Fruit fly (Drosophila melanogaster) whole organism, embryonic: Measurements from ENCODE around the gene Pde11.

ENCODE experiments used
- Atf3 ChIP-seq: fragments of 200-800 bp; sonication (Bioruptor generic); optimal IDR thresholded peaks from 3 replicates; lab custom pipeline; 2016; ENCODE audit warnings: missing biosample characterization, missing genetic modification characterization
- Atf6 ChIP-seq: fragments of 200-800 bp; sonication (Bioruptor generic); IDR thresholded peaks from 2 replicates; pipeline ENCODE4 v1.3.6; 2022; ENCODE audit warnings: missing biosample characterization, missing genetic modification characterization
- Blimp-1 ChIP-seq: fragments of 200-800 bp; sonication (Bioruptor generic); optimal IDR thresholded peaks from 3 replicates; lab custom pipeline; 2018; ENCODE audit warnings: missing biosample characterization, missing genetic modification characterization, mild to moderate bottlenecking, moderate library complexity, missing genetic modification reagents
- CG11247 ChIP-seq: fragments of 200-800 bp; sonication (Bioruptor generic); IDR thresholded peaks from 2 replicates; pipeline ENCODE4 v1.3.6; 2022; ENCODE audit warnings: missing biosample characterization, missing genetic modification characterization
- CG13775 ChIP-seq: fragments of 200-800 bp; sonication (Bioruptor generic); optimal IDR thresholded peaks from 3 replicates; lab custom pipeline; 2017; ENCODE audit warnings: missing biosample characterization, mild to moderate bottlenecking, missing genetic modification characterization
- CG14965 ChIP-seq: fragments of 200-800 bp; sonication (Bioruptor generic); optimal IDR thresholded peaks from 2 replicates; lab custom pipeline; 2016; ENCODE audit warnings: missing biosample characterization, missing genetic modification characterization, borderline replicate concordance
- CG17912 ChIP-seq: fragments of 200-800 bp; sonication (Bioruptor generic); optimal IDR thresholded peaks from 2 replicates; lab custom pipeline; 2018; ENCODE audit warnings: missing biosample characterization, mild to moderate bottlenecking, missing genetic modification characterization
- CG18476 ChIP-seq: fragments of 200-800 bp; sonication (Bioruptor generic); optimal IDR thresholded peaks from 2 replicates; lab custom pipeline; 2016; ENCODE audit warnings: missing biosample characterization, mild to moderate bottlenecking, missing genetic modification characterization
- CG2678 ChIP-seq: fragments of 200-800 bp; sonication (Bioruptor generic); optimal IDR thresholded peaks from 3 replicates; lab custom pipeline; 2019; ENCODE audit warnings: missing biosample characterization, mild to moderate bottlenecking, missing genetic modification characterization, moderate library complexity
- CG32772 ChIP-seq: fragments of 200-800 bp; sonication (Bioruptor generic); IDR thresholded peaks from 2 replicates; pipeline ENCODE4 v1.3.6; 2022; ENCODE audit warnings: missing biosample characterization, missing genetic modification characterization
- CG3838 ChIP-seq: fragments of 200-800 bp; sonication (Bioruptor generic); optimal IDR thresholded peaks from 3 replicates; lab custom pipeline; 2016; ENCODE audit warnings: missing biosample characterization, missing genetic modification characterization
- CG42726 ChIP-seq: fragments of 200-800 bp; sonication (Bioruptor generic); IDR thresholded peaks from 2 replicates; pipeline ENCODE4 v1.3.6; 2022; ENCODE audit warnings: missing biosample characterization, missing genetic modification characterization; ENCODE audit not compliant: partially characterized antibody
- CG4617 ChIP-seq: fragments of 200-800 bp; sonication (Bioruptor generic); optimal IDR thresholded peaks from 3 replicates; lab custom pipeline; 2016; ENCODE audit warnings: missing biosample characterization, missing genetic modification characterization, borderline replicate concordance
- CG6813 ChIP-seq: fragments of 200-800 bp; sonication (Bioruptor generic); optimal IDR thresholded peaks from 2 replicates; lab custom pipeline; 2017; ENCODE audit warnings: missing biosample characterization, missing genetic modification characterization, mild to moderate bottlenecking, moderate library complexity, missing genetic modification reagents
- CG7928 ChIP-seq: fragments of 200-800 bp; sonication (Bioruptor generic); optimal IDR thresholded peaks from 2 replicates; lab custom pipeline; 2017; ENCODE audit warnings: missing biosample characterization, mild to moderate bottlenecking, missing genetic modification characterization
- CTCF ChIP-seq: fragments of 200-800 bp; sonication (Bioruptor generic); optimal IDR thresholded peaks from 2 replicates; lab custom pipeline; 2017; ENCODE audit warnings: missing biosample characterization, mild to moderate bottlenecking, missing genetic modification characterization, moderate library complexity
- Dll ChIP-seq: fragments of 200-800 bp; sonication (Bioruptor generic); IDR thresholded peaks from 4 replicates; pipeline ENCODE4 v1.3.6; 2022; ENCODE audit warnings: missing biosample characterization, missing genetic modification characterization; ENCODE audit not compliant: partially characterized antibody
- Doc2 ChIP-seq: fragments of 200-800 bp; sonication (Bioruptor generic); IDR thresholded peaks from 2 replicates; pipeline ENCODE4 v1.3.6; 2022; ENCODE audit warnings: missing biosample characterization, missing genetic modification characterization
- GATAe ChIP-seq: fragments of 200-800 bp; sonication (Bioruptor generic); conservative IDR thresholded peaks from 2 replicates; pipeline ENCODE4 v1.3.6; 2022; ENCODE audit warnings: missing biosample characterization, missing genetic modification characterization
- HLH54F ChIP-seq: fragments of 200-800 bp; sonication (Bioruptor generic); optimal IDR thresholded peaks from 3 replicates; lab custom pipeline; 2016; ENCODE audit warnings: missing biosample characterization, missing genetic modification characterization
- MTF-1 ChIP-seq: fragments of 200-800 bp; sonication (Bioruptor generic); optimal IDR thresholded peaks from 2 replicates; lab custom pipeline; 2018; ENCODE audit warnings: missing biosample characterization, mild to moderate bottlenecking, missing genetic modification characterization, borderline replicate concordance
- Med ChIP-seq: fragments of 200-800 bp; sonication (Bioruptor generic); peaks from one replicate; lab custom pipeline; 2016; ENCODE audit warnings: missing biosample characterization, missing genetic modification characterization, mild to moderate bottlenecking, inconsistent platforms, moderate library complexity
- Neu2 ChIP-seq: fragments of 200-800 bp; sonication (Bioruptor generic); optimal IDR thresholded peaks from 3 replicates; lab custom pipeline; 2016; ENCODE audit warnings: missing biosample characterization, missing genetic modification characterization, borderline replicate concordance
- Opbp ChIP-seq: fragments of 200-800 bp; sonication (Bioruptor generic); IDR thresholded peaks from 3 replicates; pipeline ENCODE4 v1.3.6; 2022; ENCODE audit warnings: missing biosample characterization, missing genetic modification characterization; ENCODE audit not compliant: partially characterized antibody
- Rx ChIP-seq: fragments of 200-800 bp; sonication (Bioruptor generic); IDR thresholded peaks from 2 replicates; pipeline ENCODE4 v1.3.6; 2022; ENCODE audit warnings: missing biosample characterization, missing genetic modification characterization
- TFAM ChIP-seq: fragments of 200-800 bp; sonication (Bioruptor generic); optimal IDR thresholded peaks from 2 replicates; lab custom pipeline; 2017; ENCODE audit warnings: missing biosample characterization, missing genetic modification characterization, inconsistent platforms
- Vsx1 ChIP-seq: fragments of 200-800 bp; sonication (Bioruptor generic); optimal IDR thresholded peaks from 2 replicates; lab custom pipeline; 2017; ENCODE audit warnings: missing biosample characterization, mild to moderate bottlenecking, missing genetic modification characterization, missing genetic modification reagents
- Xrp1 ChIP-seq: fragments of 200-800 bp; sonication (Bioruptor generic); IDR thresholded peaks from 2 replicates; pipeline ENCODE4 v1.3.6; 2022; ENCODE audit warnings: missing biosample characterization, missing genetic modification characterization
- YL-1 ChIP-seq: fragments of 200-800 bp; sonication (Bioruptor generic); optimal IDR thresholded peaks from 3 replicates; lab custom pipeline; 2017; ENCODE audit warnings: missing biosample characterization, mild to moderate bottlenecking, missing genetic modification characterization
- bcd ChIP-seq: fragments of 200-800 bp; sonication (Bioruptor generic); optimal IDR thresholded peaks from 2 replicates; lab custom pipeline; 2017; ENCODE audit warnings: missing biosample characterization, mild to moderate bottlenecking, missing genetic modification characterization
- cas ChIP-seq: fragments of 200-800 bp; sonication (Bioruptor generic); IDR thresholded peaks from 2 replicates; pipeline ENCODE4 v1.3.6; 2022; ENCODE audit warnings: missing biosample characterization, missing genetic modification characterization
- dmrt99B ChIP-seq: fragments of 200-800 bp; sonication (Bioruptor generic); optimal IDR thresholded peaks from 2 replicates; lab custom pipeline; 2018; ENCODE audit warnings: missing biosample characterization, mild to moderate bottlenecking, missing genetic modification characterization, moderate library complexity
- dysf ChIP-seq: fragments of 200-800 bp; sonication (Bioruptor generic); IDR thresholded peaks from 3 replicates; pipeline ENCODE4 v1.3.6; 2022; ENCODE audit warnings: missing biosample characterization, missing genetic modification characterization
- ewg ChIP-seq: fragments of 200-800 bp; sonication (Bioruptor generic); optimal IDR thresholded peaks from 3 replicates; lab custom pipeline; 2017; ENCODE audit warnings: mild to moderate bottlenecking, missing biosample characterization, missing genetic modification reagents, missing genetic modification characterization
- fu2 ChIP-seq: fragments of 200-800 bp; sonication (Bioruptor generic); optimal IDR thresholded peaks from 2 replicates; lab custom pipeline; 2016; ENCODE audit warnings: missing biosample characterization, missing genetic modification characterization
- gem ChIP-seq: fragments of 200-800 bp; sonication (Bioruptor generic); optimal IDR thresholded peaks from 2 replicates; lab custom pipeline; 2019; ENCODE audit warnings: missing biosample characterization, mild to moderate bottlenecking, missing genetic modification characterization, moderate library complexity
- h ChIP-seq: fragments of >200 bp; optimal IDR thresholded peaks from 2 replicates; lab custom pipeline; 2017
- ind ChIP-seq: fragments of 200-800 bp; sonication (Bioruptor generic); optimal IDR thresholded peaks from 3 replicates; lab custom pipeline; 2016; ENCODE audit warnings: missing biosample characterization, missing genetic modification characterization
- maf-S ChIP-seq: fragments of 200-800 bp; sonication (Bioruptor generic); optimal IDR thresholded peaks from 2 replicates; lab custom pipeline; 2016; ENCODE audit warnings: missing biosample characterization, missing genetic modification characterization
- nau ChIP-seq: fragments of 200-800 bp; sonication (Bioruptor generic); optimal IDR thresholded peaks from 3 replicates; lab custom pipeline; 2017; ENCODE audit warnings: missing biosample characterization, mild to moderate bottlenecking, missing genetic modification characterization, missing genetic modification reagents
- nerfin-1 ChIP-seq: fragments of 200-800 bp; sonication (Bioruptor generic); optimal IDR thresholded peaks from 3 replicates; lab custom pipeline; 2019; ENCODE audit warnings: missing biosample characterization, mild to moderate bottlenecking, missing genetic modification characterization, moderate library complexity
- nerfin-2 ChIP-seq: fragments of 200-800 bp; sonication (Bioruptor generic); IDR thresholded peaks from 2 replicates; pipeline ENCODE4 v1.3.6; 2022; ENCODE audit warnings: missing biosample characterization, missing genetic modification characterization; ENCODE audit not compliant: partially characterized antibody
- pfk ChIP-seq: fragments of 200-800 bp; sonication (Bioruptor generic); optimal IDR thresholded peaks from 2 replicates; lab custom pipeline; 2018; ENCODE audit warnings: missing biosample characterization, mild to moderate bottlenecking, missing genetic modification characterization, moderate library complexity
- pita ChIP-seq: fragments of 200-800 bp; sonication (Bioruptor generic); optimal IDR thresholded peaks from 2 replicates; lab custom pipeline; 2017; ENCODE audit warnings: missing biosample characterization, mild to moderate bottlenecking, missing genetic modification characterization
- psq ChIP-seq: fragments of 200-800 bp; sonication (Bioruptor generic); optimal IDR thresholded peaks from 2 replicates; lab custom pipeline; 2017; ENCODE audit warnings: missing biosample characterization, missing genetic modification characterization
- sd ChIP-seq: fragments of 200-800 bp; sonication (Bioruptor generic); optimal IDR thresholded peaks from 3 replicates; lab custom pipeline; 2018; ENCODE audit warnings: missing biosample characterization, mild to moderate bottlenecking, missing genetic modification characterization, moderate library complexity
- sim ChIP-seq: fragments of 200-800 bp; sonication (Bioruptor generic); IDR thresholded peaks from 2 replicates; pipeline ENCODE4 v1.3.6; 2022; ENCODE audit warnings: missing biosample characterization, missing genetic modification characterization
- slou ChIP-seq: fragments of 200-800 bp; sonication (Bioruptor generic); optimal IDR thresholded peaks from 3 replicates; lab custom pipeline; 2016; ENCODE audit warnings: missing biosample characterization, missing genetic modification characterization
- so ChIP-seq: fragments of 200-800 bp; sonication (Bioruptor generic); IDR thresholded peaks from 3 replicates; pipeline ENCODE4 v1.3.6; 2022; ENCODE audit warnings: missing biosample characterization, missing genetic modification characterization
- wdn ChIP-seq: fragments of 200-800 bp; sonication (Bioruptor generic); IDR thresholded peaks from 2 replicates; pipeline ENCODE4 v1.3.6; 2022; ENCODE audit warnings: missing biosample characterization, missing genetic modification characterization

Gene Pde11

DNA sequence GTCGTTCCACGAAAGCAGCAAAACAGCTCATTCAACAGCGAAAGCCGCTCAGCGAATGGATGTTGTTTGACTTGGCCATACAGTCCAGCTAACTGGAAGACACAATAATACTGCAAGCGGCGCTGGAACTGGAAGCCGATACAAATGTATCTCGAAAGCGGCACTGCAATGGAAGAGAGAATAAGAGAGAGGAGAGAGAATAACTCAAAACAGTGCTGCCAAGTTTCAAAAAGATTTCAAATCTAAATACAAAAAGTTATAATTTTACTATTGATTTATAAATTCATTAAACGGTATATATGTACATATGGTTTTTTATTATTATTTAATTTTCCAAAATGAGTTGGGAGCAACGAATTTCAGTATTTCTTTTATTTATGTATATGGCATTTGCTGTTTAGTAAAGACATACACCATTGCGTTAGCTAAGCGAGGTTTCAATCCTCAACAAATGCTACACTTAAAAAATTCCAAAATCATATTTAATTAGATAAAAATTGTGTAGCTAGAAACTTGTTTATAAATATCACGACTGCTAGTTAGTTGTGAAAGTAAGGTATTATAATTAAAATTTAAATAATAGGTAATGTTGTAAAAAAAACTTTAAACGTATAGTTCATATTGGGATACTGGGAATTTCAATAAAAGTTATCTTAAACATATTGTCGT is 105.6 kb downstream of the Pde11 start, which contains the start of gene CG10283 (continued):
- TF ChIP-seq YL-1 (GFP tag; lab: Kevin White, UChicago) = no peak
- peak; percentile 27 for TF ChIP-seq sd (tag; lab: Kevin White, UChicago)
- TF ChIP-seq nerfin-1 (tag; lab: Kevin White, UChicago) = no peak
- peak; percentile 85 for TF ChIP-seq pita (GFP tag; lab: Kevin White, UChicago)
- TF ChIP-seq Vsx1 (GFP tag; lab: Kevin White, UChicago) = no peak
- TF ChIP-seq Neu2 = no peak
- no peak for TF ChIP-seq CG7928 (GFP tag; lab: Kevin White, UChicago)
- no peak for TF ChIP-seq pfk (GFP tag; lab: Kevin White, UChicago)
- no peak for TF ChIP-seq fu2 (GFP tag; lab: Kevin White, UChicago)
- no peak for TF ChIP-seq so (GFP tag; lab: Robert Waterston, UW)
- no peak for TF ChIP-seq Dll
- TF ChIP-seq Rx (GFP tag; lab: Robert Waterston, UW) = no peak
- no peak for TF ChIP-seq Atf3 (GFP tag; lab: Kevin White, UChicago)
- peak; percentile 43; the same call in 1 of the 2 replicates for TF ChIP-seq Xrp1 (GFP tag; lab: Robert Waterston, UW)
- TF ChIP-seq CG2678 (tag; lab: Kevin White, UChicago) = no peak
- TF ChIP-seq Blimp-1 (GFP tag; lab: Kevin White, UChicago) = no peak
- no peak for TF ChIP-seq CG3838 (GFP tag; lab: Kevin White, UChicago)
- no peak; the same call in 2 of the 3 replicates for TF ChIP-seq dysf
- TF ChIP-seq CG6813 = no peak
- TF ChIP-seq sim (GFP tag; lab: Robert Waterston, UW) = no peak
- TF ChIP-seq ewg (GFP tag; lab: Kevin White, UChicago) = no peak
- no peak for TF ChIP-seq maf-S (GFP tag; lab: Kevin White, UChicago)
- TF ChIP-seq ind (GFP tag; lab: Kevin White, UChicago) = peak; percentile 32
- peak; percentile 45; the same call in 1 of the 2 replicates for TF ChIP-seq CG42726
- no peak for TF ChIP-seq HLH54F
- no peak for TF ChIP-seq Atf6 (GFP tag; lab: Robert Waterston, UW)
- TF ChIP-seq CG32772 = peak; percentile 33; the same call in 1 of the 2 replicates
- TF ChIP-seq CTCF (GFP tag; lab: Kevin White, UChicago) = peak; percentile 64
- TF ChIP-seq nau (GFP tag; lab: Kevin White, UChicago) = no peak
- TF ChIP-seq TFAM (GFP tag; lab: Kevin White, UChicago) = no peak
- no peak for TF ChIP-seq CG18476 (GFP tag; lab: Kevin White, UChicago)
- TF ChIP-seq GATAe (GFP tag; lab: Robert Waterston, UW) = no peak
- TF ChIP-seq cas (GFP tag; lab: Robert Waterston, UW) = no peak
- TF ChIP-seq wdn (GFP tag; lab: Robert Waterston, UW) = no peak
- no peak for TF ChIP-seq Doc2 (GFP tag; lab: Robert Waterston, UW)
- peak; percentile 15 for TF ChIP-seq psq
- no peak for TF ChIP-seq nerfin-2 (GFP tag; lab: Robert Waterston, UW)
- no peak for TF ChIP-seq CG11247 (GFP tag; lab: Robert Waterston, UW)
- peak; percentile 42; the same call in 1 of the 3 replicates for TF ChIP-seq Opbp (GFP tag; lab: Robert Waterston, UW)
- peak; percentile 77 for TF ChIP-seq gem (tag; lab: Kevin White, UChicago)
- TF ChIP-seq bcd (GFP tag; lab: Kevin White, UChicago) = no peak
- peak; percentile 26 for TF ChIP-seq dmrt99B
- TF ChIP-seq CG14965 (GFP tag; lab: Kevin White, UChicago) = no peak
- TF ChIP-seq CG17912 (GFP tag; lab: Kevin White, UChicago) = no peak
- no peak for TF ChIP-seq slou
- TF ChIP-seq CG4617 (GFP tag; lab: Kevin White, UChicago) = peak; percentile 23
- peak; percentile 13 for TF ChIP-seq MTF-1 (GFP tag; lab: Kevin White, UChicago)
- no peak for TF ChIP-seq h (lab: Kevin White, UChicago)
- peak; percentile 75 for TF ChIP-seq Med (GFP tag; lab: Kevin White, UChicago)
- peak; percentile 21 for TF ChIP-seq CG13775 (GFP tag; lab: Kevin White, UChicago)
